Fruit fly (Drosophila melanogaster) whole organism, embryonic: ENCODE measurements around the gene Ir40a.

Experiments used
- Abd-B ChIP-seq: fragments of 200-800 bp; sonication (Bioruptor generic); optimal IDR thresholded peaks from 2 replicates; lab custom pipeline; 2018; ENCODE audit warnings: missing biosample characterization, mild to moderate bottlenecking, missing genetic modification characterization, moderate library complexity
- Aef1 ChIP-seq: fragments of 200-800 bp; sonication (Bioruptor generic); IDR thresholded peaks from 3 replicates; pipeline ENCODE4 v1.3.6; 2022; ENCODE audit warnings: missing biosample characterization, missing genetic modification characterization
- BtbVII ChIP-seq: fragments of 200-800 bp; sonication (Bioruptor generic); optimal IDR thresholded peaks from 3 replicates; lab custom pipeline; 2017; ENCODE audit warnings: missing biosample characterization, mild to moderate bottlenecking, missing genetic modification characterization
- CG1024 ChIP-seq: fragments of 200-800 bp; sonication (Bioruptor generic); IDR thresholded peaks from 2 replicates; pipeline ENCODE4 v1.3.6; 2022; ENCODE audit warnings: missing biosample characterization, missing genetic modification characterization
- CG11456 ChIP-seq: fragments of 200-800 bp; sonication (Bioruptor generic); IDR thresholded peaks from 3 replicates; pipeline ENCODE4 v1.3.6; 2022; ENCODE audit warnings: missing biosample characterization, missing genetic modification characterization
- CG11504 ChIP-seq: fragments of 200-800 bp; sonication (Bioruptor generic); optimal IDR thresholded peaks from 3 replicates; lab custom pipeline; 2019; ENCODE audit warnings: missing biosample characterization, mild to moderate bottlenecking, missing genetic modification characterization, moderate library complexity
- CG11723 ChIP-seq: fragments of 200-800 bp; sonication (Bioruptor generic); optimal IDR thresholded peaks from 2 replicates; lab custom pipeline; 2017; ENCODE audit warnings: missing biosample characterization, mild to moderate bottlenecking, missing genetic modification characterization
- CG12299 ChIP-seq: fragments of 200-800 bp; sonication (Bioruptor generic); optimal IDR thresholded peaks from 2 replicates; lab custom pipeline; 2018; ENCODE audit warnings: missing biosample characterization, mild to moderate bottlenecking, missing genetic modification characterization
- CG1233 ChIP-seq: fragments of 200-800 bp; sonication (Bioruptor generic); optimal IDR thresholded peaks from 4 replicates; lab custom pipeline; 2018; ENCODE audit warnings: missing biosample characterization, mild to moderate bottlenecking, missing genetic modification characterization
- CG12942 ChIP-seq: fragments of 200-800 bp; sonication (Bioruptor generic); optimal IDR thresholded peaks from 3 replicates; lab custom pipeline; 2016; ENCODE audit warnings: missing biosample characterization, missing genetic modification characterization
- CG13424 ChIP-seq: fragments of 200-800 bp; sonication (Bioruptor generic); optimal IDR thresholded peaks from 2 replicates; lab custom pipeline; 2019; ENCODE audit warnings: missing biosample characterization, mild to moderate bottlenecking, missing genetic modification characterization, moderate library complexity
- CG13894 ChIP-seq: fragments of 200-800 bp; sonication (Bioruptor generic); optimal IDR thresholded peaks from 3 replicates; lab custom pipeline; 2018; ENCODE audit warnings: missing biosample characterization, mild to moderate bottlenecking, missing genetic modification characterization, moderate library complexity
- CG17361 ChIP-seq: fragments of 200-800 bp; sonication (Bioruptor generic); IDR thresholded peaks from 3 replicates; pipeline ENCODE4 v1.3.6; 2022; ENCODE audit warnings: missing biosample characterization, missing genetic modification characterization
- CG18011 ChIP-seq: fragments of 200-800 bp; sonication (Bioruptor generic); optimal IDR thresholded peaks from 2 replicates; lab custom pipeline; 2017; ENCODE audit warnings: missing biosample characterization, missing genetic modification characterization, mild to moderate bottlenecking, moderate library complexity, missing genotype
- CG1832 ChIP-seq: fragments of 200-800 bp; sonication (Bioruptor generic); optimal IDR thresholded peaks from 2 replicates; lab custom pipeline; 2017; ENCODE audit warnings: missing biosample characterization, mild to moderate bottlenecking, missing genetic modification characterization, inconsistent platforms
- CG18476 ChIP-seq: fragments of 200-800 bp; sonication (Bioruptor generic); optimal IDR thresholded peaks from 2 replicates; lab custom pipeline; 2016; ENCODE audit warnings: missing biosample characterization, mild to moderate bottlenecking, missing genetic modification characterization
- CG2199 ChIP-seq: fragments of 200-800 bp; sonication (Bioruptor generic); IDR thresholded peaks from 3 replicates; pipeline ENCODE4 v1.3.6; 2022; ENCODE audit warnings: missing biosample characterization, missing genetic modification characterization
- CG4424 ChIP-seq: fragments of 200-800 bp; sonication (Bioruptor generic); optimal IDR thresholded peaks from 3 replicates; lab custom pipeline; 2016; ENCODE audit warnings: missing biosample characterization, missing genetic modification characterization
- CG8388 ChIP-seq: fragments of 200-800 bp; sonication (Bioruptor generic); optimal IDR thresholded peaks from 2 replicates; lab custom pipeline; 2019; ENCODE audit warnings: missing biosample characterization, mild to moderate bottlenecking, missing genetic modification characterization, moderate library complexity
- CrebB ChIP-seq: fragments of 200-800 bp; sonication (Bioruptor generic); optimal IDR thresholded peaks from 3 replicates; lab custom pipeline; 2018; ENCODE audit warnings: missing biosample characterization, mild to moderate bottlenecking, missing genetic modification characterization
- Dref ChIP-seq: fragments of 200-800 bp; sonication (Bioruptor generic); IDR thresholded peaks from 2 replicates; pipeline ENCODE4 v1.3.6; 2022; ENCODE audit warnings: missing biosample characterization, missing genetic modification characterization
- Drgx ChIP-seq: fragments of 200-800 bp; sonication (Bioruptor generic); IDR thresholded peaks from 2 replicates; pipeline ENCODE4 v1.3.6; 2022; ENCODE audit warnings: missing biosample characterization, missing genetic modification characterization
- H15 ChIP-seq: fragments of 200-800 bp; sonication (Bioruptor generic); IDR thresholded peaks from 3 replicates; pipeline ENCODE4 v1.3.6; 2022; ENCODE audit warnings: missing biosample characterization, missing genetic modification characterization
- H2.0 ChIP-seq: fragments of 200-800 bp; sonication (Bioruptor generic); IDR thresholded peaks from 2 replicates; pipeline ENCODE4 v1.3.6; 2022; ENCODE audit warnings: missing biosample characterization, missing genetic modification characterization
- NK7.1 ChIP-seq: fragments of 200-800 bp; sonication (Bioruptor generic); optimal IDR thresholded peaks from 3 replicates; lab custom pipeline; 2016; ENCODE audit warnings: missing biosample characterization, missing genetic modification characterization
- Six4 ChIP-seq: fragments of 200-800 bp; sonication (Bioruptor generic); optimal IDR thresholded peaks from 2 replicates; lab custom pipeline; 2016; ENCODE audit warnings: missing biosample characterization, missing genetic modification characterization
- Sry-δ ChIP-seq: fragments of 200-800 bp; sonication (Bioruptor generic); optimal IDR thresholded peaks from 2 replicates; lab custom pipeline; 2016; ENCODE audit warnings: missing biosample characterization, missing genetic modification characterization
- ac ChIP-seq: fragments of 200-800 bp; sonication (Bioruptor generic); optimal IDR thresholded peaks from 3 replicates; lab custom pipeline; 2017; ENCODE audit warnings: missing biosample characterization, mild to moderate bottlenecking, missing genetic modification characterization
- da ChIP-seq: fragments of 200-800 bp; sonication (Bioruptor generic); optimal IDR thresholded peaks from 2 replicates; lab custom pipeline; 2016; ENCODE audit warnings: missing biosample characterization, missing genetic modification characterization
- dati ChIP-seq: fragments of 200-800 bp; sonication (Bioruptor generic); IDR thresholded peaks from 2 replicates; pipeline ENCODE4 v1.3.6; 2022; ENCODE audit warnings: missing biosample characterization, missing genetic modification characterization
- exex ChIP-seq: fragments of 200-800 bp; sonication (Bioruptor generic); optimal IDR thresholded peaks from 4 replicates; lab custom pipeline; 2018; ENCODE audit warnings: missing biosample characterization, mild to moderate bottlenecking, missing genetic modification characterization, moderate library complexity
- fd3F ChIP-seq: fragments of 200-800 bp; sonication (Bioruptor generic); optimal IDR thresholded peaks from 2 replicates; lab custom pipeline; 2018; ENCODE audit warnings: missing biosample characterization, mild to moderate bottlenecking, missing genetic modification characterization, moderate library complexity
- grn ChIP-seq: fragments of 200-800 bp; sonication (Bioruptor generic); optimal IDR thresholded peaks from 3 replicates; lab custom pipeline; 2017; ENCODE audit warnings: missing biosample characterization, missing genetic modification characterization
- insv ChIP-seq, 2 experiments: fragments of 200-800 bp; sonication (Bioruptor generic); optimal IDR thresholded peaks; 3 replicates each; lab custom pipeline; 2016 to 2018; ENCODE audit warnings: missing biosample characterization in 2 of 2, missing genetic modification characterization in 2 of 2
- jigr1 ChIP-seq: fragments of 200-800 bp; sonication (Bioruptor generic); IDR thresholded peaks from 3 replicates; pipeline ENCODE4 v1.3.6; 2022; ENCODE audit warnings: missing biosample characterization, missing genetic modification characterization
- klu ChIP-seq: fragments of 200-800 bp; sonication (Bioruptor generic); IDR thresholded peaks from 2 replicates; pipeline ENCODE4 v1.3.6; 2022; ENCODE audit warnings: missing biosample characterization, missing genetic modification characterization
- mirr ChIP-seq: fragments of 200-800 bp; sonication (Bioruptor generic); optimal IDR thresholded peaks from 3 replicates; lab custom pipeline; 2018; ENCODE audit warnings: missing biosample characterization, mild to moderate bottlenecking, missing genetic modification characterization
- mld ChIP-seq: fragments of 200-800 bp; sonication (Bioruptor generic); IDR thresholded peaks from 3 replicates; pipeline ENCODE4 v1.3.6; 2022; ENCODE audit warnings: missing biosample characterization, missing genetic modification characterization; ENCODE audit not compliant: partially characterized antibody
- nmo ChIP-seq: fragments of 200-800 bp; sonication (Bioruptor generic); optimal IDR thresholded peaks from 2 replicates; lab custom pipeline; 2018; ENCODE audit warnings: missing biosample characterization, mild to moderate bottlenecking, missing genetic modification characterization, moderate library complexity
- so ChIP-seq: fragments of 200-800 bp; sonication (Bioruptor generic); IDR thresholded peaks from 3 replicates; pipeline ENCODE4 v1.3.6; 2022; ENCODE audit warnings: missing biosample characterization, missing genetic modification characterization
- ssp ChIP-seq: fragments of 200-800 bp; sonication (Bioruptor generic); IDR thresholded peaks from 2 replicates; pipeline ENCODE4 v1.3.6; 2022; ENCODE audit warnings: missing biosample characterization, missing genetic modification characterization
- sug ChIP-seq: fragments of 200-800 bp; optimal IDR thresholded peaks from 2 replicates; lab custom pipeline; 2019; ENCODE audit warnings: missing biosample characterization, mild to moderate bottlenecking, missing genetic modification characterization, moderate library complexity
- vvl ChIP-seq: fragments of 200-800 bp; sonication (Bioruptor generic); IDR thresholded peaks from 2 replicates; pipeline ENCODE4 v1.3.6; 2022; ENCODE audit warnings: missing biosample characterization, missing genetic modification characterization
- wor ChIP-seq: fragments of 200-800 bp; sonication (Bioruptor generic); IDR thresholded peaks from 2 replicates; pipeline ENCODE4 v1.3.6; 2022; ENCODE audit warnings: missing biosample characterization, missing genetic modification characterization
- yki ChIP-seq: fragments of >200 bp; optimal IDR thresholded peaks from 3 replicates; lab custom pipeline; 2018
- zen ChIP-seq: fragments of 200-800 bp; sonication (Bioruptor generic); optimal IDR thresholded peaks from 3 replicates; lab custom pipeline; 2018; ENCODE audit warnings: missing biosample characterization, mild to moderate bottlenecking, missing genetic modification characterization, moderate library complexity

The Ir40a gene

DNA sequence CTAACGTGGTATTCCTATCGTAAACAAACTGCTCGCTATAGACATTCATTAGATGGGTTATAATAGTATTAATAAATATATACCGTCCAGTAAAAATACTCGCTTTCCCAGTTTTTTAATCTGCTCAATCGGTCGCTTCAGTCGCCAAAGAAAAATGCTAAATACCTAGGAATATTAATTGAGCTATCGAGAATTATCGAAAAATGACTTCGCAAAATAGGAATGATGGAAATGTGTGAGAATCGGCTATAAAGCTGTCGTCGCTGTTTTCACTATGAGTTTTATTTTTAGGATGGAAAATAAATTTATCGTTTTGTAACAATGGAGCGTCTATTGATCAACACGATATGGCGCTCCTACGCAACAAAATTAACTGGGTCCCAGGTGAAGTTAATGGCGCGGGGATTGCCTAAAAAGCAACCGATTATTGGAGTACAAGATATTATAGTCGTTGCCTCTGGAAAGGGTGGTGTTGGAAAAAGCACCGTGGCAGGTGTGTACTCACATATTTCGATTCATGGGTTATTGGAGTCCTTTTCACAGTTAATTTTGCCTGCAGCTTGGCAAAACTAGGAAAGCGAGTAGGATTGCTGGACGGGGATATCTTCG is 25.5 kb upstream of the Ir40a start, which contains the start of gene Nubpl (continued):
- TF ChIP-seq Aef1, result no peak
- peak; percentile 55 for TF ChIP-seq nmo
- TF ChIP-seq CG18476 (GFP tag; lab: Kevin White, UChicago), result no peak
- TF ChIP-seq Dref (GFP tag; lab: Robert Waterston, UW), result peak; percentile 64
- peak; percentile 41 for TF ChIP-seq Sry-δ (GFP tag; lab: Kevin White, UChicago)

DNA sequence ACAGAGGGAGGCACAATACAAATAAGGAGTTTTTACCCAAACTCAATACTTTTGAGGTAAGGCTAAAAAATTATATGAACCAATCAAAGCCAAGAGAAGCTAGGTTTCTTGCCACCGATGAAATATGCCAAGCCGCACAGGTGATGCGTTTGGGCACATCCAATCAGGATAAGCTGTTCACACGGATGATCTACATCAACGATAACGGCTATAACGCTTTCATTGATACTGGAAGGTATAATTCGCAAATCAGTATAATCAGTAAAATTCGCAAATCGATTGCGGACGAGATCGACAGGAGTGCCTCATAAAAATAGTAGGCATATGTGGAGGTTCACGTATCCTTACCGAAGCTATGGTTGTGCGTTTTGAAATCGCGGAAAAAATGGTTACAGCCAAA is 14.8 kb downstream of the Ir40a start:
- TF ChIP-seq ssp (GFP tag; lab: Robert Waterston, UW) (peak; percentile 67), CG1024 (peak; percentile 65)

- TF ChIP-seq CrebB (no peak), jigr1 (GFP tag; lab: Robert Waterston, UW) (no peak), CG1832 (GFP tag; lab: Kevin White, UChicago) (no peak), so (GFP tag; lab: Robert Waterston, UW) (no peak), wor (GFP tag; lab: Robert Waterston, UW) (no peak), CG13894 (tag; lab: Kevin White, UChicago) (peak; percentile 71), mld (peak; percentile 67; the same call in 1 of the 3 replicates), CG12299 (tag; lab: Kevin White, UChicago) (no peak), CG11456 (GFP tag; lab: Robert Waterston, UW) (no peak), zen (tag; lab: Kevin White, UChicago) (no peak)
- TF ChIP-seq, all 482 proteins: peak for 2
These were observed 37.8 kb downstream of the Ir40a start for dm6 chr2L:22176398-22176797.

DNA sequence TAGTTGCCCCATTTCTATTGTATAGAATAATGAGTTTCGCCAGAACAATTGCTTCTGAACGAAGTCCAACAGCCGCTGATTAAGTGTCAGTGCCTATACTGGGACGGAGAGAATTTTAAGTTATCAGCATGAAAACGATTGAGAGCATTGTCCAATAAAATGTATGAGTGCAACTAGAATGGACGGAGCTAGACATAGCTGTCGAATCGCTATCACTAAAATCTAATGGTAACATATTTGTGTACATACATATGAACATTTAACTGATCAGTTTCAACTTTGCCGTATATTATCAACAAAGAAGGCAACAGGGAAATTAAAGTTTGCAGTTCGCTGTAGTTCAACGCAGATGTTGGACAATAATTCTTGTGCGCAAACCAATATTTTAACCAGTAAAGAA is 39.1 kb downstream of the Ir40a start, which contains the start of gene CG3635:
CG3635 (plus strand) TSS at position 315 of the 400 bp plus-strand sequence.
- TF ChIP-seq klu (GFP tag; lab: Robert Waterston, UW) (no peak), BtbVII (GFP tag; lab: Kevin White, UChicago) (no peak), sug (tag; lab: Kevin White, UChicago) (peak; percentile 17), CG2199 (GFP tag; lab: Robert Waterston, UW) (peak; percentile 87; the same call in 2 of the 3 replicates), CG4424 (GFP tag; lab: Kevin White, UChicago) (no peak), fd3F (no peak), NK7.1 (GFP tag; lab: Kevin White, UChicago) (no peak), mirr (GFP tag; lab: Kevin White, UChicago) (peak; percentile 51), grn (peak; percentile 42), CG11723 (GFP tag; lab: Kevin White, UChicago) (peak; percentile 22), exex (tag; lab: Kevin White, UChicago) (peak; percentile 45)
- TF ChIP-seq, all 482 proteins: peak for 6

DNA sequence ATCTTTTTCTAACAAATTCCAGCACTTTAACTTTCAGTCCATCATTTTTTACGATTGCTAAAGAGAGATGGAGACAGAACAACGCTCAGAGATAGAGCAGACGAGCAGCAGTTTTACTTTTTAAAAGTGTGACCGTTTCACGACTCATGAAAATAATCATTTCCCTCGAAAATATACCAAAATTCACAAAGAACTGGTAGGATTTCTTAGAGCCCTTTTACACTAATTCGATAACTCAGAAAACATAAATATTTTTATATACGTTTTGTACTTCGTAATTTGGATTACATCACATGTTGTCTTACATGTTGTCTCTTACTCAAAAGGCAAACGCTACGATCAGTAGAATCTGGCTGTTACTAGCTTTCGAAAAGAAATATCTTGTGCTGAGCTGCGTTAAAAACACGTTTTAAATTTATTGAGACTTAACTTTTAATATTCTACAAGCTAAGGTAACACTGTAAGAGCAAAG is 45.1 kb downstream of the Ir40a start, which contains the start of gene Clamp:
Clamp (minus strand) TSS at position 100 of the 472 bp plus-strand sequence.
- TF ChIP-seq CG18011 (no peak), H2.0 (GFP tag; lab: Robert Waterston, UW) (no peak), Abd-B (GFP tag; lab: Kevin White, UChicago) (no peak), Drgx (no peak), CG11504 (no peak), ac (GFP tag; lab: Kevin White, UChicago) (no peak), vvl (no peak; the same call in 1 of the 2 replicates), Six4 (GFP tag; lab: Kevin White, UChicago) (no peak), yki (lab: Kevin White, UChicago) (no peak), dati (GFP tag; lab: Robert Waterston, UW) (no peak), CG12942 (GFP tag; lab: Kevin White, UChicago) (no peak), H15 (GFP tag; lab: Robert Waterston, UW) (no peak), CG1233 (GFP tag; lab: Kevin White, UChicago) (no peak), CG8388 (GFP tag; lab: Kevin White, UChicago) (no peak), CG13424 (tag; lab: Kevin White, UChicago) (no peak), CG17361 (GFP tag; lab: Robert Waterston, UW) (peak; percentile 42; the same call in 2 of the 3 replicates), insv (GFP tag; optimal IDR thresholded peaks at IDR 0.05; lab: Kevin White, UChicago) (no peak), da (GFP tag; lab: Kevin White, UChicago) (no peak)
